Worm (Caenorhabditis elegans) whole organism, midembryonic: ENCODE data around the gene pes-5.

Source experiments
- T22C8.4 ChIP-seq: fragments of 200-800 bp; sonication (Bioruptor generic); IDR thresholded peaks from 2 replicates; pipeline ENCODE4 v1.3.6; 2022; ENCODE audit warnings: missing genetic modification characterization, missing compliant biosample characterization
- cog-1 ChIP-seq: sonication (generic microtip); optimal IDR thresholded peaks from 2 replicates; lab custom pipeline; 2016; ENCODE audit warnings: missing genetic modification characterization, missing compliant biosample characterization
- flt-1 ChIP-seq: fragments of 200-800 bp; sonication (Bioruptor generic); IDR thresholded peaks from 2 replicates; pipeline ENCODE4 v1.3.6; 2022; ENCODE audit warnings: missing genetic modification characterization, missing compliant biosample characterization
- klf-2 ChIP-seq: fragments of 200-800 bp; sonication (Bioruptor generic); conservative IDR thresholded peaks from 2 replicates; pipeline ENCODE4 v1.3.6; 2022; ENCODE audit warnings: missing genetic modification reagents, missing genetic modification characterization, missing compliant biosample characterization
- med-1 ChIP-seq: sonication (generic microtip); optimal IDR thresholded peaks from 2 replicates; lab custom pipeline; 2017; ENCODE audit warnings: missing genetic modification characterization, mild to moderate bottlenecking, missing compliant biosample characterization, antibody characterized with exemption, missing genetic modification reagents; ENCODE audit not compliant: insufficient read depth
- ref-1 ChIP-seq: fragments of 200-800 bp; sonication (Bioruptor generic); conservative IDR thresholded peaks from 2 replicates; pipeline ENCODE4 v1.3.6; 2022; ENCODE audit warnings: missing genetic modification reagents, missing genetic modification characterization, missing compliant biosample characterization
- tab-1 ChIP-seq: fragments of 200-800 bp; sonication (Bioruptor generic); IDR thresholded peaks from 2 replicates; pipeline ENCODE4 v1.3.6; 2022; ENCODE audit warnings: missing genetic modification characterization, missing compliant biosample characterization
- ztf-23 ChIP-seq: fragments of 200-800 bp; sonication (Bioruptor generic); IDR thresholded peaks from 2 replicates; pipeline ENCODE4 v1.3.6; 2022; ENCODE audit warnings: missing genetic modification reagents, missing genetic modification characterization, missing compliant biosample characterization
- ztf-29 ChIP-seq: fragments of 200-800 bp; sonication (Bioruptor generic); IDR thresholded peaks from 2 replicates; pipeline ENCODE4 v1.3.6; 2022; ENCODE audit warnings: missing genetic modification reagents, missing genetic modification characterization, missing compliant biosample characterization

pes-5 gene

ce11 chrII:11790458-11790857 lies 39.4 kb downstream of the pes-5 start, which contains the start of gene F43G6.4:
TSS of gene F43G6.4 (plus strand) at chrII:11790758.
- TF ChIP-seq ref-1 (no peak), ztf-23 (GFP tag; lab: Robert Waterston, UW) (no peak), flt-1 (GFP tag; lab: Robert Waterston, UW) (no peak), T22C8.4 (GFP tag; lab: Robert Waterston, UW) (no peak), klf-2 (GFP tag; lab: Robert Waterston, UW) (no peak), med-1 (no peak), cog-1 (tag; lab: Kevin White, UChicago) (no peak), ztf-29 (GFP tag; lab: Robert Waterston, UW) (no peak), tab-1 (GFP tag; lab: Robert Waterston, UW) (no peak)

- TF ChIP-seq flt-1 (GFP tag; lab: Robert Waterston, UW) = no peak
- no peak for TF ChIP-seq med-1
- no peak for TF ChIP-seq ztf-23 (GFP tag; lab: Robert Waterston, UW)
- TF ChIP-seq cog-1 (tag; lab: Kevin White, UChicago) = no peak
- no peak for TF ChIP-seq T22C8.4 (GFP tag; lab: Robert Waterston, UW)
- no peak for TF ChIP-seq ztf-29 (GFP tag; lab: Robert Waterston, UW)
- TF ChIP-seq ref-1 = no peak
- TF ChIP-seq tab-1 (GFP tag; lab: Robert Waterston, UW) = no peak
- no peak for TF ChIP-seq klf-2 (GFP tag; lab: Robert Waterston, UW)
Observed at ce11 chrII:11788025-11788424, 41.8 kb downstream of the pes-5 start.

ce11 chrII:11782493-11782892 lies 47.3 kb downstream of the pes-5 start, which contains the start of gene F43G6.16:
TSS of gene F43G6.16 (minus strand) at chrII:11782633.
- TF ChIP-seq med-1 (no peak), ztf-29 (GFP tag; lab: Robert Waterston, UW) (no peak), cog-1 (tag; lab: Kevin White, UChicago) (no peak), ref-1 (no peak), klf-2 (GFP tag; lab: Robert Waterston, UW) (no peak)
